Fruit fly (Drosophila melanogaster): ENCODE measurements around the gene CG43707.

CG43707 gene

dm6 chr2L:3756831-3757351, at the start of gene CG43707:
TSS of gene CG43707 (plus strand) at chr2L:3757256.
- TF ChIP-seq psq (optimal IDR thresholded peaks at IDR 0.05): no peak
- TF ChIP-seq pan (optimal IDR thresholded peaks at IDR 0.05): no peak
- no peak for TF ChIP-seq EcR (GFP tag; optimal IDR thresholded peaks at IDR 0.05)
- no peak for TF ChIP-seq Dll (optimal IDR thresholded peaks at IDR 0.05)
- no peak for TF ChIP-seq usp (GFP tag; optimal IDR thresholded peaks at IDR 0.05)

dm6 chr2L:3711665-3712064, 45.4 kb upstream of the CG43707 start, which contains the start of gene cutlet:
TSS of gene cutlet (minus strand) at chr2L:3711748.
- no peak for TF ChIP-seq pan (optimal IDR thresholded peaks at IDR 0.05)

- TF ChIP-seq CG8478 (optimal IDR thresholded peaks at IDR 0.05): no peak
Measured at dm6 chr2L:3712949-3713416, 44.1 kb upstream of the CG43707 start, which contains the start of the genes CG31955 and CG2818. TSS of gene CG31955 (minus strand) at chr2L:3713105. TSS of gene CG2818 (plus strand) at chr2L:3713360.

- TF ChIP-seq psq (optimal IDR thresholded peaks at IDR 0.05): no peak
- no peak for TF ChIP-seq pan (optimal IDR thresholded peaks at IDR 0.05)
- no peak for TF ChIP-seq Dll (optimal IDR thresholded peaks at IDR 0.05)
- no peak for TF ChIP-seq usp (GFP tag; optimal IDR thresholded peaks at IDR 0.05)
- TF ChIP-seq EcR (GFP tag; optimal IDR thresholded peaks at IDR 0.05): no peak
- no peak for TF ChIP-seq CG8478 (optimal IDR thresholded peaks at IDR 0.05)
Measured at dm6 chr2L:3713545-3714156, 43.4 kb upstream of the CG43707 start.

dm6 chr2L:3717673-3718235, 39.3 kb upstream of the CG43707 start, which contains the start of the genes lectin-24A and Shaw:
TSS of gene lectin-24A (minus strand) at chr2L:3717773.
TSS of gene Shaw (plus strand) at chr2L:3718185.
- TF ChIP-seq usp (GFP tag; optimal IDR thresholded peaks at IDR 0.05): no peak
- TF ChIP-seq Dll (optimal IDR thresholded peaks at IDR 0.05): no peak
- no peak for TF ChIP-seq EcR (GFP tag; optimal IDR thresholded peaks at IDR 0.05)
- TF ChIP-seq CG8478 (optimal IDR thresholded peaks at IDR 0.05): no peak
- no peak for TF ChIP-seq psq (optimal IDR thresholded peaks at IDR 0.05)
- TF ChIP-seq pan (optimal IDR thresholded peaks at IDR 0.05): no peak

- TF ChIP-seq psq (optimal IDR thresholded peaks at IDR 0.05): no peak
- TF ChIP-seq pan (optimal IDR thresholded peaks at IDR 0.05): no peak
- TF ChIP-seq EcR (GFP tag; optimal IDR thresholded peaks at IDR 0.05): no peak
- TF ChIP-seq usp (GFP tag; optimal IDR thresholded peaks at IDR 0.05): no peak
- TF ChIP-seq CG8478 (optimal IDR thresholded peaks at IDR 0.05): no peak
- TF ChIP-seq Dll (optimal IDR thresholded peaks at IDR 0.05): no peak
Measured at dm6 chr2L:3719414-3719959, 37.6 kb upstream of the CG43707 start.

dm6 chr2L:3729635-3730034, 27.4 kb upstream of the CG43707 start:
- TF ChIP-seq Dll (optimal IDR thresholded peaks at IDR 0.05) (no peak), usp (GFP tag; optimal IDR thresholded peaks at IDR 0.05) (no peak)

- no peak for TF ChIP-seq psq (optimal IDR thresholded peaks at IDR 0.05)
- peak; percentile 70 for TF ChIP-seq Dll (optimal IDR thresholded peaks at IDR 0.05)
- no peak for TF ChIP-seq EcR (GFP tag; optimal IDR thresholded peaks at IDR 0.05)
- no peak for TF ChIP-seq CG8478 (optimal IDR thresholded peaks at IDR 0.05)
- TF ChIP-seq pan (optimal IDR thresholded peaks at IDR 0.05): no peak
- TF ChIP-seq usp (GFP tag; optimal IDR thresholded peaks at IDR 0.05): no peak
Measured at dm6 chr2L:3730182-3730975, 26.7 kb upstream of the CG43707 start, which contains the start of gene CG10019. TSS of gene CG10019 (plus strand) at chr2L:3730466.

dm6 chr2L:3731055-3731454, 26.0 kb upstream of the CG43707 start:
- TF ChIP-seq Dll (optimal IDR thresholded peaks at IDR 0.05) (no peak), CG8478 (optimal IDR thresholded peaks at IDR 0.05) (no peak), pan (optimal IDR thresholded peaks at IDR 0.05) (no peak), psq (optimal IDR thresholded peaks at IDR 0.05) (no peak), EcR (GFP tag; optimal IDR thresholded peaks at IDR 0.05) (no peak), usp (GFP tag; optimal IDR thresholded peaks at IDR 0.05) (no peak)

dm6 chr2L:3737003-3737662, 19.9 kb upstream of the CG43707 start:
- TF ChIP-seq Dll (optimal IDR thresholded peaks at IDR 0.05) (no peak), pan (optimal IDR thresholded peaks at IDR 0.05) (no peak), usp (GFP tag; optimal IDR thresholded peaks at IDR 0.05) (no peak), EcR (GFP tag; optimal IDR thresholded peaks at IDR 0.05) (no peak), CG8478 (optimal IDR thresholded peaks at IDR 0.05) (no peak), psq (optimal IDR thresholded peaks at IDR 0.05) (no peak)

- no peak for TF ChIP-seq pan (optimal IDR thresholded peaks at IDR 0.05)
- no peak for TF ChIP-seq CG8478 (optimal IDR thresholded peaks at IDR 0.05)
- TF ChIP-seq usp (GFP tag; optimal IDR thresholded peaks at IDR 0.05): no peak
- no peak for TF ChIP-seq Dll (optimal IDR thresholded peaks at IDR 0.05)
- TF ChIP-seq EcR (GFP tag; optimal IDR thresholded peaks at IDR 0.05): no peak
- TF ChIP-seq psq (optimal IDR thresholded peaks at IDR 0.05): no peak
Measured at dm6 chr2L:3737682-3738081, 19.4 kb upstream of the CG43707 start.
